Worm (Caenorhabditis elegans): Measurements from ENCODE around the gene clec-141.

clec-141 gene

DNA sequence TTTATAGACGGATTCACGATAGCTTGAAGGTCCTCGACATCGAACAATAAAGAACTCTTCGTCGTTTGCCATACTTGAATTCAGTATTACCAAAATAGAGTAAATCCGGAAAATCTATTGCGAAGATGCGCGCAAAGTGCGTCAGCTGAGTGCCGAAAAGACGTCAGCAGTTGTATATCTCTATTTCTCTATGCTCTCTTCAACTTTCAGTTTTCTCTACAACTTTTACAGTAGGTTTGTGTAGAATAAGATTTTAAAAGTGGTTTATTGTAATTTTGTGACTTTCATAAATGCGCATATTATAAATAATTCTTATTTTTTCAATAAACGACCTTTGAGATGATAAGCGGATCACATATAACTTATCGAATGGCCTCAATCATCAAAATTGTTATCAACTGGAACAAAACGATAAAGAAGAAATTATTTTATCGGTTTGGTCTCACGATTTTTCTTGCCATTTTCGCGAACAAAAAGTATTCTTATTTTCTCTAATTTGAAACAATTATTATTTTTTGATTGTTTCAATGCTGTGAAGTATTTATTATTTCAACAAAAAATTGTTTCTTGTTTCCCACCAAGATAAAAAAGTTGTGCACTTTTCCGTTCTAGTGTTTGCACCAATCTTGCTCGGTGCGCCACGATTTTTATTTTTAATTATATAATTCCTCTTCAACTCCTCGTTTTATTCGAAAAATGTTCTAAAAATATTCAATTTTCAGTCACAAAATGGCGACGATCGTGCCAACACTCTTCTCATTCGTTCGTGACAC is 34.0 kb downstream of the clec-141 start, which contains the start of the genes agt-2 and F09E5.3 (continued):
- TF ChIP-seq nhr-25 (tag; optimal IDR thresholded peaks at IDR 0.05; ENCODE audit: borderline replicate concordance, insufficient read depth) = peak; percentile 73
- peak; percentile 82 for TF ChIP-seq nhr-77 (tag; optimal IDR thresholded peaks at IDR 0.05)
- TF ChIP-seq F10B5.3 (tag; optimal IDR thresholded peaks at IDR 0.05) = peak; percentile 65
- TF ChIP-seq D1046.2 (GFP tag; IDR thresholded peaks at IDR 0.05) = no peak

ce11 chrII:5370641-5371040 is 36.8 kb downstream of the clec-141 start, which contains the start of gene F09E5.12:
F09E5.12 (minus strand) TSS chrII:5370741.
- no peak for TF ChIP-seq vab-7 (GFP tag; IDR thresholded peaks at IDR 0.05)
- peak; percentile 3 for TF ChIP-seq aha-1 (tag)

- no peak for TF ChIP-seq mep-1 (tag; optimal IDR thresholded peaks at IDR 0.05)
- TF ChIP-seq mdt-29 (GFP tag; IDR thresholded peaks at IDR 0.05) = no peak
- no peak for TF ChIP-seq F44E2.7 (GFP tag; IDR thresholded peaks at IDR 0.05)
- no peak for TF ChIP-seq hmg-1.1 (GFP tag; IDR thresholded peaks at IDR 0.05)
- TF ChIP-seq php-3 (GFP tag; IDR thresholded peaks at IDR 0.05) = no peak
- TF ChIP-seq hif-1 (tag; optimal IDR thresholded peaks at IDR 0.05) = no peak
- no peak for TF ChIP-seq T26A8.4 (GFP tag; IDR thresholded peaks at IDR 0.05)
- no peak for TF ChIP-seq F10B5.3 (tag; optimal IDR thresholded peaks at IDR 0.05)
- no peak for TF ChIP-seq ZK337.2 (GFP tag; IDR thresholded peaks at IDR 0.05)
- TF ChIP-seq ceh-44 (GFP tag; IDR thresholded peaks at IDR 0.05) = no peak
- TF ChIP-seq nhr-25 (tag; optimal IDR thresholded peaks at IDR 0.05; ENCODE audit: borderline replicate concordance, insufficient read depth) = no peak
- no peak for TF ChIP-seq nhr-76 (tag; optimal IDR thresholded peaks at IDR 0.05)
- TF ChIP-seq mxl-3 (GFP tag; optimal IDR thresholded peaks at IDR 0.05) = no peak
Observed at ce11 chrII:5365645-5366044, 41.8 kb downstream of the clec-141 start, which contains the start of gene F09E5.16. F09E5.16 (minus strand) TSS chrII:5365745.

DNA sequence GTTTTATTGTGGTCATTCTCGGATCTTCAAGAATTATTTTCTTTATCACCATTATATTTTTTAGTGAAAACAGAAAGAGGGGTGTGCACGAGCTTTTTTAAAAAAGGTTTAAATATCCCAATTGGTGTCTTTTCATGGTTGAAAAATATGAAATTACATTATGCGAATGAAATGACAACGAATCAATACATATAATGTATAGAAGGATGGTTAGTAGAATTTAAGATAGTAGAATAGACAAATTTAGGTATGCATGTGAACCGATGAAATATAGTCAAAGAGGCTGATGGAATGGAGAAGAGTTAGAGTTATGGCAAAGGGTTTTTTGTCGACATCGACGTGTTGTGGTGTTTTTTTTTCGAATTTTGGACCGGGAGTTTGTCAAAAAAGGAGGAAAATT is 42.9 kb downstream of the clec-141 start:
- TF ChIP-seq unc-62 (GFP tag; optimal IDR thresholded peaks at IDR 0.05 in 1 of 2) = peak in 1 of 2 experiments; percentile 90
- TF ChIP-seq unc-62 (tag; optimal IDR thresholded peaks at IDR 0.05) = no peak
- TF ChIP-seq lin-29 (GFP tag; IDR thresholded peaks at IDR 0.05) = no peak
- no peak for TF ChIP-seq Y75B8A.6 (GFP tag; IDR thresholded peaks at IDR 0.05)
- TF ChIP-seq aha-1 (tag) = peak; percentile 22

- no peak for TF ChIP-seq F49E8.2 (tag; optimal IDR thresholded peaks at IDR 0.05; ENCODE audit: borderline replicate concordance)
- TF ChIP-seq ZK546.5 (tag; optimal IDR thresholded peaks at IDR 0.05) = no peak
- TF ChIP-seq unc-130 (GFP tag; optimal IDR thresholded peaks at IDR 0.05) = no peak
- no peak for TF ChIP-seq lin-29 (GFP tag; IDR thresholded peaks at IDR 0.05)
- TF ChIP-seq lin-39 (tag; optimal IDR thresholded peaks at IDR 0.05) = no peak
- TF ChIP-seq nhr-76 (tag; optimal IDR thresholded peaks at IDR 0.05) = no peak
- TF ChIP-seq F26F4.8 (GFP tag; conservative IDR thresholded peaks at IDR 0.05) = no peak
- TF ChIP-seq spr-3 (GFP tag; optimal IDR thresholded peaks at IDR 0.05) = no peak
- no peak for TF ChIP-seq zfp-3 (GFP tag; conservative IDR thresholded peaks at IDR 0.05)
- no peak for TF ChIP-seq set-16 (GFP tag; IDR thresholded peaks at IDR 0.05)
- TF ChIP-seq dmd-6 (GFP tag; IDR thresholded peaks at IDR 0.05) = no peak
- no peak for TF ChIP-seq vab-7 (GFP tag; IDR thresholded peaks at IDR 0.05)
- no peak for TF ChIP-seq nhr-102 (tag; optimal IDR thresholded peaks at IDR 0.05)
- no peak for TF ChIP-seq nhr-6 (tag; optimal IDR thresholded peaks at IDR 0.05)
- no peak for TF ChIP-seq lin-38 (GFP tag; IDR thresholded peaks at IDR 0.05)
- TF ChIP-seq aha-1 (tag) = no peak
- TF ChIP-seq dmd-8 (GFP tag; IDR thresholded peaks at IDR 0.05) = no peak
- TF ChIP-seq T26A8.4 (GFP tag; IDR thresholded peaks at IDR 0.05) = no peak
Observed at ce11 chrII:5359252-5359651, 48.2 kb downstream of the clec-141 start, which contains the start of gene sec-6. sec-6 (plus strand) TSS chrII:5359552.
